Worm (Caenorhabditis elegans): ENCODE results near the gene ZC239.21.

DNA sequence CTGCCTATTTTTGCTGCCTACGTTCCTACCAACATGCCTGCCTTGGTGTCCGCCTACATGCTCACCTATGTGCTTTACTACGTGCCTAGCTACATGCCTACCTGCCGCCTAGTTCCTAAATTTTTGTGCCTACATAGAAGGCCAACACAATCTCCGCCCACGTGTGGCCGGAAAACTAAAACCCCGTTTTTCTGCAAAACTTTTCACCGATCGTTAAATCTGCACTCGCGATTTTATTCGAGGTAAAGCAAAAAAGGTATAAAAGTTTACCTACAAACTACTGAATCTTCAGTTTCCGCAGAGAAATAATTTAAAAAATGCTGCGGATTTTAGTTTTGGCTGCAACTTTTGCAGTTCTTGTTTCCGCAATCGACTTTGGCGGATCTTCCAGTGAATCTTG, 42.7 kb downstream of the ZC239.21 start, which contains the start of gene clec-124:
- TF ChIP-seq nhr-77 (tag; optimal IDR thresholded peaks at IDR 0.05) (no peak), lin-15B (tag; optimal IDR thresholded peaks at IDR 0.05) (no peak)

Measured in whole organism, L3 larva.